Worm (Caenorhabditis elegans): ENCODE results near the gene unc-7.
A peak's percentile ranks its signal among the peaks of the same experiment; 100 is the strongest.

unc-7 gene

DNA sequence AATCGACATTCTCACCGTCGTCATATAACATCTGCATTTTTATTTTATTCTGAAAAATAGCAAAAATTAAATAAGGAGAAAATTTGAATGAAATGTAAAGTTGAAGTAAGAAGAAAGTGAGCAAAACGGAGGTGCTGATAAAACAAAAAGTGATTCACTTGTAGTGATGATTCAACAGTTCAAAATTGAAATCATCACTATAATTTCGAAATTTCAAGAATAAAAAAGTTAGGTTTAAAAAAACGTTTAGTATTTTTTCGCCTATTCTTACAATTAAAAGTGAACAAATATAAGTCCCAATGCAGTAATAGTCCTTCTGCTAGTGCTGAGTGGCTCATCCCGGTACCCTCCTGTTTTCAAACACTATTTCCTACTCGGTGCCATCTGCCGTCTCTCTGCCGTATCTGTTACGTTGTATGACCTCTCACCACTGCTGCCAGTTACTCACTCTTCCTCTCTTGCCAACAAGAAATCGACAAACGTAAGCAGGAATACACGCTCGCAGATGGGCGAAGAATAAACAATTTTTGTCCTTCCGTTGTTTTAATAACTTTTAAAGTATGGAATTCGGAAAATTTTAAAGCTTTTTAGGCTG, 47.1 kb downstream of the unc-7 start, which contains the start of gene dhhc-1 (continued):
- no peak for TF ChIP-seq zfp-3 (GFP tag; conservative IDR thresholded peaks at IDR 0.05)
- peak; percentile 52 for TF ChIP-seq hlh-11 (tag; optimal IDR thresholded peaks at IDR 0.05)
- no peak for TF ChIP-seq lin-15B (tag; optimal IDR thresholded peaks at IDR 0.05)
- TF ChIP-seq F44E2.7 (GFP tag; IDR thresholded peaks at IDR 0.05), result no peak

DNA sequence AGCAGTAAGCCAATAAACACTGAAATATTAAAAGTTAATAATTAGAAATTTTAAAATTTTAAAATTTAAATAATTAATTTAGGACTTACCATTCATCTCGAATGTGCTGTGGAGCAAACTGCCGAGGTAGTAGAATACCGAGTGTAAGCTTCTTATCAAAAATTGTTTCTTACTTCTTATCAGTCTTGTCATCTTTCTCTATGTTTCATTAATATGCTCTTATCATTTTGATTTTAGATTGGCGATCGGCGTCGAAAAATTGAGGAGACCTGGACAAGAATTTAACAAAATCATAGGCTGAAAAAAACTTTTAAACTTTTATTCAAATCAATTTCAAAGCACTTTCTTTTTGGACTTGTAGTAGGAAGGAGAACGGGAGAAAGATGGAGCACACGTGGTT, 49.8 kb downstream of the unc-7 start, which contains the start of gene F09B12.3:
TSS of gene F09B12.3 (minus strand) at position 192 of the 400 bp plus-strand sequence.
- peak; percentile 10 for TF ChIP-seq nhr-77 (tag; optimal IDR thresholded peaks at IDR 0.05)
- peak; percentile 45 for TF ChIP-seq nhr-28 (tag; optimal IDR thresholded peaks at IDR 0.05)
- peak; percentile 35 for TF ChIP-seq dve-1 (tag; optimal IDR thresholded peaks at IDR 0.05; ENCODE audit: insufficient read depth)
- TF ChIP-seq hlh-11 (tag; optimal IDR thresholded peaks at IDR 0.05), result peak; percentile 27
- TF ChIP-seq ceh-82 (tag; optimal IDR thresholded peaks at IDR 0.05), result no peak
- TF ChIP-seq dmd-6 (GFP tag; IDR thresholded peaks at IDR 0.05), result peak; percentile 51
- TF ChIP-seq daf-16 (GFP tag; optimal IDR thresholded peaks at IDR 0.05), result no peak
- peak; percentile 52 for TF ChIP-seq daf-16 (tag; optimal IDR thresholded peaks at IDR 0.05)
- TF ChIP-seq pqm-1 (tag; optimal IDR thresholded peaks at IDR 0.05), result peak; percentile 94
- TF ChIP-seq ama-1 (optimal IDR thresholded peaks at IDR 0.05), result no peak

DNA sequence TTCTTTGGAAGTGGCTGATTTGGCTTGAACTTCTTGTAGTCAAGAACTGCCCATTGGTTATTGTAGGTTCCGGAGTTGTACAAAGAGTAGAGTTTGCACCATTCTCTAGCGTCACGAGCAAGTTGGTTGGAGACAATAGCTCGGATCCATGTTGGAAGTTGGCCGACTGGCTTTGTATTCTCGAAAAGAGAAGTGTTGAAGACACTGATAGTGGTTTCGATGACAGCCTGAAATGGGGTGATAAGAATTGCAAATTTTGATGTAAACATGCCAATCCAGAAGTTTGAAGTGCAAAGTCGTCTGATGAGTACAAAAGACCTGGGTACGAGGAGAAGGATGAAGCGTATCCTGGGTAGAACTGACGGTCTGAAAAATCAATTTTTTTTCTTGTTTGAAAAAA, 51.3 kb downstream of the unc-7 start:
- peak; percentile 64 for TF ChIP-seq dmd-6 (GFP tag; IDR thresholded peaks at IDR 0.05)
- no peak for TF ChIP-seq nhr-28 (tag; optimal IDR thresholded peaks at IDR 0.05)
- TF ChIP-seq mdl-1 (tag; optimal IDR thresholded peaks at IDR 0.05), result no peak
- TF ChIP-seq nhr-48 (tag; optimal IDR thresholded peaks at IDR 0.05), result no peak
- no peak for TF ChIP-seq daf-12 (tag; optimal IDR thresholded peaks at IDR 0.05)
- no peak for TF ChIP-seq Y48G9A.11 (GFP tag; IDR thresholded peaks at IDR 0.05)
- no peak for TF ChIP-seq cey-2 (tag; optimal IDR thresholded peaks at IDR 0.05; ENCODE audit: borderline replicate concordance, insufficient read depth)
- peak; percentile 20 for TF ChIP-seq hlh-11 (tag; optimal IDR thresholded peaks at IDR 0.05)
- no peak for TF ChIP-seq dmd-8 (GFP tag; IDR thresholded peaks at IDR 0.05)
- TF ChIP-seq ZK337.2 (GFP tag; IDR thresholded peaks at IDR 0.05), result no peak
- no peak for TF ChIP-seq nhr-25 (tag; optimal IDR thresholded peaks at IDR 0.05; ENCODE audit: borderline replicate concordance, insufficient read depth)
- peak; percentile 27 for TF ChIP-seq pqm-1 (tag; optimal IDR thresholded peaks at IDR 0.05)
- TF ChIP-seq hmg-1.1 (GFP tag; IDR thresholded peaks at IDR 0.05), result no peak
- TF ChIP-seq nhr-102 (tag; optimal IDR thresholded peaks at IDR 0.05), result no peak
- no peak for TF ChIP-seq fos-1 (tag; optimal IDR thresholded peaks at IDR 0.05)
- TF ChIP-seq zfp-3 (GFP tag; conservative IDR thresholded peaks at IDR 0.05), result no peak
- TF ChIP-seq dve-1 (tag; optimal IDR thresholded peaks at IDR 0.05; ENCODE audit: insufficient read depth), result peak; percentile 20
- TF ChIP-seq arid-1 (GFP tag; conservative IDR thresholded peaks at IDR 0.05), result no peak
- TF ChIP-seq nhr-11 (tag; optimal IDR thresholded peaks at IDR 0.05), result no peak
- peak; percentile 58 for TF ChIP-seq aha-1 (tag)
- TF ChIP-seq daf-16 (GFP tag; optimal IDR thresholded peaks at IDR 0.05), result no peak
- TF ChIP-seq daf-16 (tag; optimal IDR thresholded peaks at IDR 0.05), result peak; percentile 63
- TF ChIP-seq lin-29 (GFP tag; IDR thresholded peaks at IDR 0.05), result no peak
- no peak for TF ChIP-seq set-16 (GFP tag; IDR thresholded peaks at IDR 0.05)
- TF ChIP-seq ceh-20 (GFP tag; IDR thresholded peaks at IDR 0.05), result no peak
- TF ChIP-seq jun-1 (tag; optimal IDR thresholded peaks at IDR 0.05), result no peak

DNA sequence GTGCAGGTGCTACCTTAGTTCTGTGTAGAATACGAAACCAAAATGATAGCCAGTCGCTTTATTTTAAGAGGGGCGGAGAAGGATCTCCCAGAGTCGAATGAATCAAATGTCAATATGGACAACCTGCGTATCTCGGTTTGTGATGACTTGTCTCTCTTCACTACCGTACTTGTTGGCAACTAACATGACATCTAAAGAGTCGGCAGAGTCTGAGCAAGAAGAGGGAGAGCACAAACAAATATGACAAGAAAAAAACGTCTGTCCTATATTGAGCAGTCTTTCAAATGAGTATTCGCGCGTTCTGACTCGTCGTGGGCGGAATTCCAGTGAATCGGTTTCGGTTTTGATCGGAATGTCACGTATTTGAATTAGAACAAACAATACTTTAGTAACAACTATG, 52.6 kb downstream of the unc-7 start, which contains the start of gene F09B12.7:
TSS of gene F09B12.7 (minus strand) at position 101 of the 400 bp plus-strand sequence.
- no peak for TF ChIP-seq gei-8 (GFP tag; optimal IDR thresholded peaks at IDR 0.05)
- TF ChIP-seq ztf-7 (tag; optimal IDR thresholded peaks at IDR 0.05), result no peak
- peak in 1 of 2 experiments; percentile 73 for TF ChIP-seq unc-62 (GFP tag; optimal IDR thresholded peaks at IDR 0.05 in 1 of 2)
- TF ChIP-seq unc-62 (tag; optimal IDR thresholded peaks at IDR 0.05), result no peak

Data from whole organism, L4 larva.